Fruit fly (Drosophila melanogaster) whole organism, embryonic: Measurements from ENCODE around the gene Rpn9.
A peak's percentile ranks its signal among the peaks of the same experiment; 100 is the strongest.

Experiments used
- Adf1 ChIP-seq: fragments of 200-800 bp; sonication (Bioruptor generic); IDR thresholded peaks from 2 replicates; pipeline ENCODE4 v1.3.6; 2022; ENCODE audit warnings: missing biosample characterization, missing genetic modification characterization
- Atf-2 ChIP-seq: fragments of 200-800 bp; sonication (Bioruptor generic); optimal IDR thresholded peaks from 2 replicates; lab custom pipeline; 2016; ENCODE audit warnings: missing biosample characterization, missing genetic modification characterization
- Blimp-1 ChIP-seq: fragments of 200-800 bp; sonication (Bioruptor generic); optimal IDR thresholded peaks from 3 replicates; lab custom pipeline; 2018; ENCODE audit warnings: missing biosample characterization, missing genetic modification characterization, mild to moderate bottlenecking, moderate library complexity, missing genetic modification reagents
- CG10147 ChIP-seq: fragments of 200-800 bp; sonication (Bioruptor generic); optimal IDR thresholded peaks from 2 replicates; lab custom pipeline; 2019; ENCODE audit warnings: missing biosample characterization, mild to moderate bottlenecking, missing genetic modification characterization, moderate library complexity
- CG11247 ChIP-seq: fragments of 200-800 bp; sonication (Bioruptor generic); IDR thresholded peaks from 2 replicates; pipeline ENCODE4 v1.3.6; 2022; ENCODE audit warnings: missing biosample characterization, missing genetic modification characterization
- CG12219 ChIP-seq: fragments of 200-800 bp; sonication (Bioruptor generic); optimal IDR thresholded peaks from 3 replicates; lab custom pipeline; 2018; ENCODE audit warnings: missing biosample characterization, mild to moderate bottlenecking, missing genetic modification characterization
- CG12236 ChIP-seq: fragments of 200-800 bp; sonication (Bioruptor generic); optimal IDR thresholded peaks from 2 replicates; lab custom pipeline; 2016; ENCODE audit warnings: missing biosample characterization, missing genetic modification characterization
- CG12659 ChIP-seq: fragments of 200-800 bp; sonication (Bioruptor generic); optimal IDR thresholded peaks from 3 replicates; lab custom pipeline; 2017; ENCODE audit warnings: mild to moderate bottlenecking, missing biosample characterization, missing genetic modification reagents, missing genetic modification characterization
- CG13424 ChIP-seq: fragments of 200-800 bp; sonication (Bioruptor generic); optimal IDR thresholded peaks from 2 replicates; lab custom pipeline; 2019; ENCODE audit warnings: missing biosample characterization, mild to moderate bottlenecking, missing genetic modification characterization, moderate library complexity
- CG17802 ChIP-seq: fragments of 200-800 bp; sonication (Bioruptor generic); optimal IDR thresholded peaks from 2 replicates; lab custom pipeline; 2018; ENCODE audit warnings: missing biosample characterization, mild to moderate bottlenecking, missing genetic modification characterization, moderate library complexity
- CG2129 ChIP-seq: fragments of 200-800 bp; sonication (Bioruptor generic); IDR thresholded peaks from 2 replicates; pipeline ENCODE4 v1.3.6; 2022; ENCODE audit warnings: missing biosample characterization, missing genetic modification characterization; ENCODE audit not compliant: partially characterized antibody
- CG3163 ChIP-seq: fragments of 200-800 bp; sonication (Bioruptor generic); optimal IDR thresholded peaks from 3 replicates; lab custom pipeline; 2016; ENCODE audit warnings: missing biosample characterization, missing genetic modification characterization
- CG3847 ChIP-seq: fragments of 200-800 bp; sonication (Bioruptor generic); IDR thresholded peaks from 2 replicates; pipeline ENCODE4 v1.3.6; 2022; ENCODE audit warnings: missing biosample characterization, missing genetic modification characterization
- CG6689 ChIP-seq: fragments of 200-800 bp; sonication (Bioruptor generic); IDR thresholded peaks from 2 replicates; pipeline ENCODE4 v1.3.6; 2022; ENCODE audit warnings: missing biosample characterization, missing genetic modification characterization
- CG8290 ChIP-seq, 3 experiments: fragments of 200-800 bp; sonication (Bioruptor generic); optimal IDR thresholded peaks; 2 replicates each; lab custom pipeline; 2016 to 2019; ENCODE audit warnings: missing biosample characterization in 3 of 3, missing genetic modification characterization in 3 of 3, mild to moderate bottlenecking in 2 of 3, moderate library complexity in 1 of 3
- CG8388 ChIP-seq: fragments of 200-800 bp; sonication (Bioruptor generic); optimal IDR thresholded peaks from 2 replicates; lab custom pipeline; 2019; ENCODE audit warnings: missing biosample characterization, mild to moderate bottlenecking, missing genetic modification characterization, moderate library complexity
- CG8924 ChIP-seq: fragments of 200-800 bp; optimal IDR thresholded peaks from 3 replicates; lab custom pipeline; 2019; ENCODE audit warnings: missing biosample characterization, mild to moderate bottlenecking, missing genetic modification characterization, moderate library complexity
- Dbx ChIP-seq: fragments of 200-800 bp; sonication (Bioruptor generic); IDR thresholded peaks from 3 replicates; pipeline ENCODE4 v1.3.6; 2022; ENCODE audit warnings: missing biosample characterization, missing genetic modification characterization
- Dip3 ChIP-seq: fragments of 200-800 bp; sonication (Bioruptor generic); optimal IDR thresholded peaks from 3 replicates; lab custom pipeline; 2016; ENCODE audit warnings: missing biosample characterization, missing genetic modification characterization
- MESR4 ChIP-seq: fragments of 200-800 bp; sonication (Bioruptor generic); optimal IDR thresholded peaks from 2 replicates; lab custom pipeline; 2018; ENCODE audit warnings: missing biosample characterization, mild to moderate bottlenecking, missing genetic modification characterization, moderate library complexity
- Neu2 ChIP-seq: fragments of 200-800 bp; sonication (Bioruptor generic); optimal IDR thresholded peaks from 3 replicates; lab custom pipeline; 2016; ENCODE audit warnings: missing biosample characterization, missing genetic modification characterization, borderline replicate concordance
- Nf-YA ChIP-seq: fragments of 200-800 bp; sonication (Bioruptor generic); IDR thresholded peaks from 2 replicates; pipeline ENCODE4 v1.3.6; 2022; ENCODE audit warnings: missing biosample characterization, missing genetic modification characterization
- Sox100B ChIP-seq: fragments of 200-800 bp; sonication (Bioruptor generic); optimal IDR thresholded peaks from 3 replicates; lab custom pipeline; 2018; ENCODE audit warnings: missing biosample characterization, mild to moderate bottlenecking, missing genetic modification characterization
- Ssrp ChIP-seq: fragments of 200-800 bp; sonication (Bioruptor generic); optimal IDR thresholded peaks from 2 replicates; lab custom pipeline; 2018; ENCODE audit warnings: missing biosample characterization, mild to moderate bottlenecking, missing genetic modification characterization, moderate library complexity
- Taf1 ChIP-seq: fragments of 200-800 bp; sonication (Bioruptor generic); IDR thresholded peaks from 2 replicates; pipeline ENCODE4 v1.3.6; 2022; ENCODE audit warnings: missing biosample characterization, missing genetic modification characterization
- chm ChIP-seq: fragments of 200-800 bp; sonication (Bioruptor generic); IDR thresholded peaks from 2 replicates; pipeline ENCODE4 v1.3.6; 2022; ENCODE audit warnings: missing biosample characterization, missing genetic modification characterization
- croc ChIP-seq: fragments of 200-800 bp; sonication (Bioruptor generic); conservative IDR thresholded peaks from 3 replicates; pipeline ENCODE4 v1.3.6; 2022; ENCODE audit warnings: missing biosample characterization, missing genetic modification characterization
- cwo ChIP-seq: fragments of 200-800 bp; sonication (Bioruptor generic); optimal IDR thresholded peaks from 3 replicates; lab custom pipeline; 2017; ENCODE audit warnings: missing biosample characterization, missing genetic modification characterization, mild to moderate bottlenecking, moderate library complexity, missing genetic modification reagents
- da ChIP-seq: fragments of 200-800 bp; sonication (Bioruptor generic); optimal IDR thresholded peaks from 2 replicates; lab custom pipeline; 2016; ENCODE audit warnings: missing biosample characterization, missing genetic modification characterization
- dm ChIP-seq: fragments of 200-800 bp; sonication (Bioruptor generic); optimal IDR thresholded peaks from 3 replicates; lab custom pipeline; 2016; ENCODE audit warnings: missing biosample characterization, missing genetic modification characterization
- fru ChIP-seq: fragments of >200 bp; optimal IDR thresholded peaks from 2 replicates; lab custom pipeline; 2017
- jigr1 ChIP-seq: fragments of 200-800 bp; sonication (Bioruptor generic); IDR thresholded peaks from 3 replicates; pipeline ENCODE4 v1.3.6; 2022; ENCODE audit warnings: missing biosample characterization, missing genetic modification characterization
- ken ChIP-seq: fragments of 200-800 bp; sonication (Bioruptor generic); IDR thresholded peaks from 3 replicates; pipeline ENCODE4 v1.3.6; 2022; ENCODE audit warnings: missing biosample characterization, missing genetic modification characterization
- mirr ChIP-seq: fragments of 200-800 bp; sonication (Bioruptor generic); optimal IDR thresholded peaks from 3 replicates; lab custom pipeline; 2018; ENCODE audit warnings: missing biosample characterization, mild to moderate bottlenecking, missing genetic modification characterization
- nerfin-1 ChIP-seq: fragments of 200-800 bp; sonication (Bioruptor generic); optimal IDR thresholded peaks from 3 replicates; lab custom pipeline; 2019; ENCODE audit warnings: missing biosample characterization, mild to moderate bottlenecking, missing genetic modification characterization, moderate library complexity
- oc ChIP-seq: fragments of 200-800 bp; sonication (Bioruptor generic); optimal IDR thresholded peaks from 2 replicates; lab custom pipeline; 2018; ENCODE audit warnings: missing biosample characterization, mild to moderate bottlenecking, missing genetic modification characterization, moderate library complexity
- row ChIP-seq: fragments of 200-800 bp; sonication (Bioruptor generic); IDR thresholded peaks from 3 replicates; pipeline ENCODE4 v1.3.6; 2022; ENCODE audit warnings: missing biosample characterization, missing genetic modification characterization
- sisA ChIP-seq: fragments of 200-800 bp; sonication (Bioruptor generic); IDR thresholded peaks from 2 replicates; pipeline ENCODE4 v1.3.6; 2022; ENCODE audit warnings: missing biosample characterization, missing genetic modification characterization
- stc ChIP-seq: fragments of 200-800 bp; sonication (Bioruptor generic); IDR thresholded peaks from 2 replicates; pipeline ENCODE4 v1.3.6; 2022; ENCODE audit warnings: missing biosample characterization, missing genetic modification characterization
- trh ChIP-seq: fragments of 200-800 bp; sonication (Bioruptor generic); optimal IDR thresholded peaks from 2 replicates; lab custom pipeline; 2016; ENCODE audit warnings: missing biosample characterization, missing genetic modification characterization
- vfl ChIP-seq: fragments of 200-800 bp; sonication (Bioruptor generic); optimal IDR thresholded peaks from 2 replicates; lab custom pipeline; 2016; ENCODE audit warnings: missing biosample characterization, missing genetic modification characterization
- vvl ChIP-seq: fragments of 200-800 bp; sonication (Bioruptor generic); IDR thresholded peaks from 2 replicates; pipeline ENCODE4 v1.3.6; 2022; ENCODE audit warnings: missing biosample characterization, missing genetic modification characterization
- yki ChIP-seq: fragments of >200 bp; optimal IDR thresholded peaks from 3 replicates; lab custom pipeline; 2018

The Rpn9 gene

DNA sequence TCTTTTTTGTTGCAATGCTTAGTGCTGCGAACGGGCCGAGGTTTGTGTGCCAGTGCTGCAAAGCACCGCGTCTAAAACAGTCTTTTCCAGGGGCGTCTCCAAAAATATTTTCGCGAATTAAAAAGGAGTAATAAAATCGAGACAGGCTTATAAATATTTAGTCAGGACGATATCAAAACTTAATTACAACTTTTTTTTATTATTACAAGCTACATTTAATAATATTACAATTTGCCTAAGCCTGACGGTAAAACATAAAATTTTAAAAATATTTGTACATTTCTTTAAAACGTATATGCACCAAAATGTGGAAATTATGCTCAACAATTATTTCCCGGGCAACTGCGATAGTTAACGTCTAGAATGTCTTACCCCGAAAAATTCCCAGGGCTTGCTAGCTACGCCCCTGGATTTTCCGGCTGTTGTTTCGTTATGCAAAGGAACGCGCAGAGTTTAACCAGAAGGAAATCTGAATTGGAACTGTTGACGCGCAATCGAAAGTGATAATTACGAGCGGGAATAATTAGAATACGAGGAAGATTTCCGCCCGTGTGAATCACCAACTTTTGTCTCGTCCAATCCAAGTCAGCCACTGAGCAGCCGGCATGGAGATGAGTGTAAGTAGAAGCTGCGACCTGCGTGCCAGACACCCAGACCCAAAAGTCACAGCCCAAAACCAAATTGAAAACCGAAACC lies 24.8 kb upstream of the Rpn9 start, which contains the start of the genes PTPMT1 and Hrd3 (continued):
- peak; percentile 98 for TF ChIP-seq vfl
- TF ChIP-seq CG3847 (GFP tag; lab: Robert Waterston, UW), result peak; percentile 98
- TF ChIP-seq CG12219, result peak; percentile 94
- TF ChIP-seq CG11247 (GFP tag; lab: Robert Waterston, UW), result peak; percentile 96
- peak; percentile 29 for TF ChIP-seq MESR4 (GFP tag; lab: Kevin White, UChicago)
- peak; percentile 98 for TF ChIP-seq row
- peak; percentile 95 for TF ChIP-seq Blimp-1 (GFP tag; lab: Kevin White, UChicago)
- peak; percentile 93 for TF ChIP-seq da (GFP tag; lab: Kevin White, UChicago)
- peak; percentile 93 for TF ChIP-seq oc (tag; lab: Kevin White, UChicago)
- TF ChIP-seq Dbx (GFP tag; lab: Robert Waterston, UW), result peak; percentile 97
- peak; percentile 97 for TF ChIP-seq Atf-2
- TF ChIP-seq fru (lab: Kevin White, UChicago), result no peak
- peak; percentile 94 for TF ChIP-seq ken (GFP tag; lab: Robert Waterston, UW)
- TF ChIP-seq chm (GFP tag; lab: Robert Waterston, UW), result peak; percentile 91
- TF ChIP-seq CG3163 (GFP tag; lab: Kevin White, UChicago), result peak; percentile 86
- peak; percentile 97 for TF ChIP-seq sisA (GFP tag; lab: Robert Waterston, UW)
- peak; percentile 100 for TF ChIP-seq CG12659 (GFP tag; lab: Kevin White, UChicago)
- TF ChIP-seq trh (GFP tag; lab: Kevin White, UChicago), result peak; percentile 97
- TF ChIP-seq Sox100B (GFP tag; lab: Kevin White, UChicago), result peak; percentile 100
- TF ChIP-seq jigr1, result peak; percentile 91
- peak; percentile 99 for TF ChIP-seq CG8924 (tag; lab: Kevin White, UChicago)
- peak; percentile 97 for TF ChIP-seq CG8388
- peak; percentile 98 for TF ChIP-seq CG6689
- peak; percentile 99 for TF ChIP-seq Ssrp
- peak; percentile 96 for TF ChIP-seq croc (GFP tag; lab: Robert Waterston, UW)
- peak; percentile 99 for TF ChIP-seq CG13424 (tag; lab: Kevin White, UChicago)
- peak; percentile 99 for TF ChIP-seq Dip3 (GFP tag; lab: Kevin White, UChicago)
- TF ChIP-seq Nf-YA (GFP tag; lab: Robert Waterston, UW), result peak; percentile 83
- peak; percentile 94 for TF ChIP-seq CG12236 (GFP tag; lab: Kevin White, UChicago)
- peak; percentile 92 for TF ChIP-seq stc (GFP tag; lab: Robert Waterston, UW)
- TF ChIP-seq Adf1, result peak; percentile 79
- peak; percentile 87 for TF ChIP-seq Neu2 (GFP tag; lab: Kevin White, UChicago)
- peak; percentile 96 for TF ChIP-seq vvl (GFP tag; lab: Robert Waterston, UW)
- no peak for TF ChIP-seq CG2129 (GFP tag; lab: Robert Waterston, UW)
- peak; percentile 98 for TF ChIP-seq CG10147 (GFP tag; lab: Kevin White, UChicago)
- TF ChIP-seq yki (lab: Kevin White, UChicago), result no peak
- peak; percentile 92 for TF ChIP-seq dm (GFP tag; lab: Kevin White, UChicago)
- TF ChIP-seq CG17802 (tag; lab: Kevin White, UChicago), result peak; percentile 83
- TF ChIP-seq Taf1, result peak; percentile 86
- TF ChIP-seq mirr (GFP tag; lab: Kevin White, UChicago), result peak; percentile 91
- TF ChIP-seq cwo (GFP tag; lab: Kevin White, UChicago), result peak; percentile 97
- TF ChIP-seq nerfin-1 (tag; lab: Kevin White, UChicago), result peak; percentile 98
- TF ChIP-seq CG8290 (GFP tag; optimal IDR thresholded peaks at IDR 0.05; lab: Kevin White, UChicago), result peak; percentile 95
- TF ChIP-seq CG8290 (tag; optimal IDR thresholded peaks at IDR 0.05; lab: Kevin White, UChicago), result peak; percentile 85 to 96
- TF ChIP-seq, all 482 proteins: peak for 440
